Worm (Caenorhabditis elegans): Measurements from ENCODE around the gene F02A9.7.

Gene F02A9.7

DNA sequence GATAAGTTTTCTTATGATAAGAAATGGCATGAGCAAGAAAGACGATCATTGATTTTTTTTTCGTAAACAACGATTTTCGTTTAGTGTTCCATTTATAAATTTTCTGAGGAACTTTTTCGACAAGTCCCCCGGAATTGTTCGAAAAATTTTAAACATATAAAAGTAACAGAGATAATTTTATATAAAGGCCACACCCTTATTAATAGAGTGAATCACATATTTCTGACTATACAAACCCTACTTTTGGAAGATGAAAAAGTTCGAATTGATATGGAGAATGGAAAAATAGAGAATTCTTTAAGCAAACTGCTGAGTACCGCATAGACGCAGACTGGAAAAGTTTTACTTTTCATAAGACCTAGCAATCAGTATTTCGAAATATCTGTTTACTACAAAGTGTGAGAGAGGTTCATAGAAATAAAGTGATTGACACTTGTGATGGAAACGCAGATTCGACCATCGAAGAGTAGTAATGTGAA lies 24.3 kb downstream of the F02A9.7 start (continued):
- TF ChIP-seq hlh-17 (GFP tag; optimal IDR thresholded peaks at IDR 0.05; ENCODE audit: borderline replicate concordance): no peak
- no peak for TF ChIP-seq fkh-10 (GFP tag; optimal IDR thresholded peaks at IDR 0.05)
- TF ChIP-seq ets-5 (GFP tag; IDR thresholded peaks at IDR 0.05): no peak
- no peak for TF ChIP-seq Y116A8C.19 (tag; optimal IDR thresholded peaks at IDR 0.05; ENCODE audit: borderline replicate concordance)
- TF ChIP-seq unc-30 (tag; optimal IDR thresholded peaks at IDR 0.05): no peak
- TF ChIP-seq swsn-7 (tag; optimal IDR thresholded peaks at IDR 0.05): peak; percentile 84
- TF ChIP-seq lin-14 (GFP tag; optimal IDR thresholded peaks at IDR 0.05): peak; percentile 81
- TF ChIP-seq mab-9 (GFP tag; IDR thresholded peaks at IDR 0.05): peak; percentile 80
- peak; percentile 6 for TF ChIP-seq tbx-2 (tag; optimal IDR thresholded peaks at IDR 0.05)
- TF ChIP-seq ztf-11 (tag; optimal IDR thresholded peaks at IDR 0.05): no peak
- TF ChIP-seq ceh-63 (GFP tag; optimal IDR thresholded peaks at IDR 0.05): no peak
- peak; percentile 99 for TF ChIP-seq aly-2 (tag; optimal IDR thresholded peaks at IDR 0.05)
- TF ChIP-seq sptf-1 (tag; optimal IDR thresholded peaks at IDR 0.05): no peak
- TF ChIP-seq lir-3 (tag; optimal IDR thresholded peaks at IDR 0.05; ENCODE audit: poor library complexity): peak; percentile 35
- peak; percentile 11 for TF ChIP-seq sox-4 (tag; optimal IDR thresholded peaks at IDR 0.05)
- TF ChIP-seq elt-3 (tag; optimal IDR thresholded peaks at IDR 0.05): peak in 3 of 6 experiments; percentile 85 to 86 (median 86)
- peak; percentile 66 for TF ChIP-seq blmp-1 (tag; optimal IDR thresholded peaks at IDR 0.05)
- peak; percentile 91 for TF ChIP-seq ztf-4 (tag; optimal IDR thresholded peaks at IDR 0.05)
- TF ChIP-seq C04F5.9 (tag; optimal IDR thresholded peaks at IDR 0.05): peak; percentile 21
- TF ChIP-seq nhr-84 (tag; optimal IDR thresholded peaks at IDR 0.05): no peak
- TF ChIP-seq ces-1 (GFP tag; optimal IDR thresholded peaks at IDR 0.05): no peak
- no peak for TF ChIP-seq egl-13 (tag; optimal IDR thresholded peaks at IDR 0.05)
- TF ChIP-seq lin-35 (GFP tag; optimal IDR thresholded peaks at IDR 0.05): peak; percentile 50 to 87
- TF ChIP-seq nhr-12 (tag; optimal IDR thresholded peaks at IDR 0.05): no peak
- peak in 1 of 2 experiments; percentile 63 for TF ChIP-seq mdl-1 (tag; optimal IDR thresholded peaks at IDR 0.05)
- TF ChIP-seq grh-1 (GFP tag; IDR thresholded peaks at IDR 0.05): peak; percentile 68
- TF ChIP-seq vab-15 (tag; optimal IDR thresholded peaks at IDR 0.05): no peak
- TF ChIP-seq ceh-82 (tag; optimal IDR thresholded peaks at IDR 0.05): peak in 1 of 3 experiments; percentile 58
- peak; percentile 3 for TF ChIP-seq jun-1 (tag; optimal IDR thresholded peaks at IDR 0.05)
- peak; percentile 43 for TF ChIP-seq zip-4 (GFP tag; optimal IDR thresholded peaks at IDR 0.05)
- TF ChIP-seq unc-62 (GFP tag; optimal IDR thresholded peaks at IDR 0.05): no peak
- TF ChIP-seq elt-2 (tag; optimal IDR thresholded peaks at IDR 0.05): peak; percentile 62
- TF ChIP-seq efl-3 (GFP tag; optimal IDR thresholded peaks at IDR 0.05): no peak
- TF ChIP-seq lin-13 (GFP tag; optimal IDR thresholded peaks at IDR 0.05): peak; percentile 73
- TF ChIP-seq irx-1 (tag; optimal IDR thresholded peaks at IDR 0.05): peak; percentile 60
- no peak for TF ChIP-seq nhr-11 (tag; optimal IDR thresholded peaks at IDR 0.05)
- TF ChIP-seq nhr-71 (tag; optimal IDR thresholded peaks at IDR 0.05): peak; percentile 93
- TF ChIP-seq dpl-1 (GFP tag; optimal IDR thresholded peaks at IDR 0.05): peak; percentile 46 to 56 (median 54)
- no peak for TF ChIP-seq ceh-8 (GFP tag; optimal IDR thresholded peaks at IDR 0.05)
- TF ChIP-seq mep-1 (tag; optimal IDR thresholded peaks at IDR 0.05): peak; percentile 98
- TF ChIP-seq zag-1 (tag; optimal IDR thresholded peaks at IDR 0.05): no peak
- no peak for TF ChIP-seq ceh-90 (tag; optimal IDR thresholded peaks at IDR 0.05)
- TF ChIP-seq pag-3 (tag; optimal IDR thresholded peaks at IDR 0.05; ENCODE audit: borderline replicate concordance, insufficient read depth): peak; percentile 36
- TF ChIP-seq nhr-90 (tag; optimal IDR thresholded peaks at IDR 0.05; ENCODE audit: poor library complexity): peak; percentile 70
- no peak for TF ChIP-seq C34B4.2 (tag; optimal IDR thresholded peaks at IDR 0.05)
- no peak for TF ChIP-seq nhr-77 (tag; optimal IDR thresholded peaks at IDR 0.05)
- TF ChIP-seq alr-1 (tag; optimal IDR thresholded peaks at IDR 0.05; ENCODE audit: borderline replicate concordance): no peak
- TF ChIP-seq pax-3 (tag; optimal IDR thresholded peaks at IDR 0.05): peak; percentile 81
- TF ChIP-seq nhr-76 (tag; optimal IDR thresholded peaks at IDR 0.05): no peak
- no peak for TF ChIP-seq hlh-4 (tag; optimal IDR thresholded peaks at IDR 0.05)
- peak; percentile 97 for TF ChIP-seq skn-1 (tag; optimal IDR thresholded peaks at IDR 0.05)
